Worm (Caenorhabditis elegans) whole organism, L2 larva: ENCODE results near the gene irg-4.

Experiments used
- F13H6.1 ChIP-seq: sonication (generic microtip); optimal IDR thresholded peaks from 2 replicates; lab custom pipeline; 2016; ENCODE audit warnings: missing genetic modification characterization, missing compliant biosample characterization
- aly-2 ChIP-seq: fragments of 150-350 bp; optimal IDR thresholded peaks from 2 replicates; lab custom pipeline; 2014; ENCODE audit warnings: missing biosample characterization, missing genetic modification characterization
- egl-27 ChIP-seq: sonication (generic microtip); optimal IDR thresholded peaks from 3 replicates; lab custom pipeline; 2017; ENCODE audit warnings: missing biosample characterization, missing genetic modification reagents, missing genetic modification characterization
- lin-13 ChIP-seq: fragments of 150-350 bp; optimal IDR thresholded peaks from 2 replicates; lab custom pipeline; 2014; ENCODE audit warnings: missing biosample characterization, missing genetic modification reagents, missing genetic modification characterization
- mdl-1 ChIP-seq, 2 experiments: fragments of 150-350 bp in 1 of 2; sonication (generic microtip) in 1 of 2; optimal IDR thresholded peaks; 2 replicates each; lab custom pipeline; 2017; ENCODE audit warnings: missing biosample characterization in 2 of 2, missing genetic modification characterization in 2 of 2
- nhr-11 ChIP-seq: fragments of 150-350 bp; optimal IDR thresholded peaks from 2 replicates; lab custom pipeline; 2014; ENCODE audit warnings: missing biosample characterization, missing genetic modification characterization
- nhr-12 ChIP-seq: fragments of 150-350 bp; optimal IDR thresholded peaks from 2 replicates; lab custom pipeline; 2014; ENCODE audit warnings: missing biosample characterization, missing genetic modification characterization
- nhr-77 ChIP-seq: fragments of 150-350 bp; optimal IDR thresholded peaks from 2 replicates; lab custom pipeline; 2014; ENCODE audit warnings: missing biosample characterization, missing genetic modification characterization
- peb-1 ChIP-seq: fragments of 150-350 bp; optimal IDR thresholded peaks from 2 replicates; lab custom pipeline; 2014; ENCODE audit warnings: missing biosample characterization, missing genetic modification characterization
- unc-62 ChIP-seq: fragments of 150-350 bp; optimal IDR thresholded peaks from 2 replicates; lab custom pipeline; 2014; ENCODE audit warnings: missing biosample characterization, missing genetic modification reagents, missing genetic modification characterization

DNA sequence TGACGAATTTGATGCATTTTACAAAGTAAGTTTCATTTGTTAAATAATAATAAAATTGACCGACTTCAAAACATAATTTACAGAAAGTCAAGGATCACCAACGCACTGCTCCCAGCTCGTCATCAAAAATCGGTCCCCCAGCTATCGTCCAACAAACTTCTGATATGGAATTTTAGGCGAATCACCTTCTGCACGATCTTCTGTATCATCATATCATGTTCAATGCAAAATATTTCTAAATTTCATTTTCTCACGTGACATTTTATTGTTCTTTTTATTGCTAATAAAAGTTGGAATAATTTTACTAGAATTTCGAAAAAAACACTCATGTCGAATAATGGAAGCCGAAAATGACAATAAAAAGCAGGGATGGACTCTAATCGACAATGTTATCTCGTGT is 25.5 kb upstream of the irg-4 start, which contains the start of gene acl-13:
- TF ChIP-seq nhr-12 (tag; lab: Kevin White, UChicago): no peak
- TF ChIP-seq egl-27: no peak
- TF ChIP-seq aly-2 (tag; lab: Kevin White, UChicago): no peak
- no peak for TF ChIP-seq peb-1
- TF ChIP-seq unc-62 (GFP tag; lab: Kevin White, UChicago): no peak
- TF ChIP-seq mdl-1 (tag; optimal IDR thresholded peaks at IDR 0.05; lab: Kevin White, UChicago): no peak
- no peak for TF ChIP-seq nhr-11 (tag; lab: Kevin White, UChicago)
- no peak for TF ChIP-seq nhr-77
- TF ChIP-seq F13H6.1: no peak
- TF ChIP-seq lin-13 (GFP tag; lab: Kevin White, UChicago): no peak
